Worm (Caenorhabditis elegans): ENCODE results near the gene sap-49.

Gene sap-49

ce11 chrII:8001428-8001827 lies 34.1 kb downstream of the sap-49 start:
- TF ChIP-seq ztf-23 (GFP tag; IDR thresholded peaks at IDR 0.05) (no peak), klf-2 (GFP tag; conservative IDR thresholded peaks at IDR 0.05) (no peak), cog-1 (tag; optimal IDR thresholded peaks at IDR 0.05) (no peak), flt-1 (GFP tag; IDR thresholded peaks at IDR 0.05) (no peak), T22C8.4 (GFP tag; IDR thresholded peaks at IDR 0.05) (no peak), med-1 (GFP tag; optimal IDR thresholded peaks at IDR 0.05; ENCODE audit: insufficient read depth) (no peak), tab-1 (GFP tag; IDR thresholded peaks at IDR 0.05) (no peak), ztf-29 (GFP tag; IDR thresholded peaks at IDR 0.05) (no peak), ref-1 (GFP tag; conservative IDR thresholded peaks at IDR 0.05) (no peak)

DNA sequence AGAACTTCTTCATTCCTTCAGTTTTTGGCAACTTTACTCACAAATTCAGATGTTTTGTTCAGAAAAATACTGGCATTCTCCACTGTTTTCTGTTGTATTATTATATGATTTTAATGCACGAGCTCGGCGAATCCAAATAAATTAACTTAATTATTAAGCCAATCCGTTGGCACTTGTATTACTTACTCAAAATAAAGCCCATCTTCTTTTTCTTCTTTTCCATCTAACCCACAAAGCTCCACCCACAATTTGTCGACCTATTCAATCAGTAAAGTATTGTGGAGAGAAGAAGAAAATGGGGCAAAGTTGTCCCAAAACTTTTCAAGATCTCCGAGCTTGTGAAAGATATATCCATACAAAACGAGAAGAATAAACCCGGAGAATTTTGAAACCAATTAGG lies 44.3 kb downstream of the sap-49 start:
- no peak for TF ChIP-seq flt-1 (GFP tag; IDR thresholded peaks at IDR 0.05)
- TF ChIP-seq ztf-29 (GFP tag; IDR thresholded peaks at IDR 0.05), result no peak
- TF ChIP-seq cog-1 (tag; optimal IDR thresholded peaks at IDR 0.05), result no peak
- no peak for TF ChIP-seq T22C8.4 (GFP tag; IDR thresholded peaks at IDR 0.05)
- no peak for TF ChIP-seq ref-1 (GFP tag; conservative IDR thresholded peaks at IDR 0.05)
- TF ChIP-seq med-1 (GFP tag; optimal IDR thresholded peaks at IDR 0.05; ENCODE audit: insufficient read depth), result no peak
- no peak for TF ChIP-seq klf-2 (GFP tag; conservative IDR thresholded peaks at IDR 0.05)
- TF ChIP-seq tab-1 (GFP tag; IDR thresholded peaks at IDR 0.05), result no peak

DNA sequence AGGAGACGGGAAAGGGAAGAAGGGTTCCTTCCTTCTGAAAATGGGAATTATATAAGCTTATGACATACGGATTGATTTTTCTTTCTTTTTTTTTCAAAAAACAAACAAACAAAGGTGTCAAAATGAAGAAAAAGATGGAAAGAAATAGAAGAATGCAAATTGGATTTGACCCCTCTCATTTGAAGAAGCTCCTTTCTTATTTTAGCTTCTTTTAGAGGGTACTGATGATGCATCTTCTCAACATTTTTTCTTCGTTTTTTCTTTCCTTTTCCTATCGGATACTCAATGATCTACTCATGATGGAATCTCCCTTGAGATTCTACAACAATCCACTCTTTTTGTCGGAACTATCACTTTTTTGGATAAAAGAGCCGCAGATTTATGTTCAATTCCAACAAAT lies 45.4 kb downstream of the sap-49 start:
- TF ChIP-seq tab-1 (GFP tag; IDR thresholded peaks at IDR 0.05) (no peak), ztf-23 (GFP tag; IDR thresholded peaks at IDR 0.05) (no peak), cog-1 (tag; optimal IDR thresholded peaks at IDR 0.05) (no peak)

DNA sequence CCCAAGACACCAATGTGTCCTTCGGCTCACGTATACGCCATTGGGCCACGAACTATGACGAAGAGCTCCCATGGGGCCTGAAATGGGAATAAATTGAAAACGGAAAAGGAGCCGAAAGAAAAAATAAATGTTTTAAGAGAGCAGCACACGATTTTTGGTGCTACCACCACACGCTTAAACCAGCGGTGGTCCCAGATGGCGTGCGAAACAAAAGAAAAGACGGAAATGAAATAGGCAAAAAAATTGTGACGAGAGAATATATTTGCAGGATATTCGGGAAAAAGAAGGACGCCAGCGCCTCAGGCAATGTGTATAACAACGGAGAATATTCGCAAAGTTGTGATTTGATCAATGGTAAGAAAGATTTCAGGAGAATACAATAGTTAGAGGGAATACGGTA lies 48.6 kb downstream of the sap-49 start:
- TF ChIP-seq klf-2 (GFP tag; conservative IDR thresholded peaks at IDR 0.05) (no peak), ref-1 (GFP tag; conservative IDR thresholded peaks at IDR 0.05) (no peak), T22C8.4 (GFP tag; IDR thresholded peaks at IDR 0.05) (no peak), tab-1 (GFP tag; IDR thresholded peaks at IDR 0.05) (no peak), flt-1 (GFP tag; IDR thresholded peaks at IDR 0.05) (no peak), ztf-29 (GFP tag; IDR thresholded peaks at IDR 0.05) (no peak), med-1 (GFP tag; optimal IDR thresholded peaks at IDR 0.05; ENCODE audit: insufficient read depth) (no peak), cog-1 (tag; optimal IDR thresholded peaks at IDR 0.05) (no peak), ztf-23 (GFP tag; IDR thresholded peaks at IDR 0.05) (no peak)

DNA sequence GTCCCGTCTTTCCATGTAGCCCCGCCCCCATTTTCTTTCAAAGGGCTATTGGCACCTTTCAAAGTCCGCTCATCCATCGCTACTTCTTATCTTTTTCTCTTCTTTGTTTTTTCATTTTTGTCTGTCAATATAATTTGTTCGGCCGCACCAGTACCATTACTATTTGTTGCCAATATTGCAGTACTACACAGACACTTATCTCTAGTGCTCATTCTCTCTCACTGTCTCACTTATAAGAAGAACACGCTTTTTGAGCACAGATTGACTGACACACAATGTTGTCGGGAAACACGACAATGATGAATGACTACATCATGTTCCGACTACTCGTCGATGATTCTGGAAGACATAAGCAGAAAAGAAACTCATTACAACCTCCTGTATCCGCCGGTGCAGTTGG lies 50.5 kb downstream of the sap-49 start:
- TF ChIP-seq ztf-29 (GFP tag; IDR thresholded peaks at IDR 0.05) (no peak), flt-1 (GFP tag; IDR thresholded peaks at IDR 0.05) (no peak), ref-1 (GFP tag; conservative IDR thresholded peaks at IDR 0.05) (no peak), med-1 (GFP tag; optimal IDR thresholded peaks at IDR 0.05; ENCODE audit: insufficient read depth) (no peak), tab-1 (GFP tag; IDR thresholded peaks at IDR 0.05) (no peak), cog-1 (tag; optimal IDR thresholded peaks at IDR 0.05) (no peak), klf-2 (GFP tag; conservative IDR thresholded peaks at IDR 0.05) (no peak), ztf-23 (GFP tag; IDR thresholded peaks at IDR 0.05) (no peak), T22C8.4 (GFP tag; IDR thresholded peaks at IDR 0.05) (no peak)
